Worm (Caenorhabditis elegans) whole organism, L3 larva: ENCODE measurements around the gene ttr-30.

ENCODE experiments used
- ZK546.5 ChIP-seq: sonication (generic microtip); optimal IDR thresholded peaks from 2 replicates; lab custom pipeline; 2017; ENCODE audit warnings: missing biosample characterization, missing genetic modification characterization
- ama-1 ChIP-seq: fragments of 150-350 bp; optimal IDR thresholded peaks from 2 replicates; lab custom pipeline; 2018
- ceh-16 ChIP-seq: sonication (generic microtip); optimal IDR thresholded peaks from 2 replicates; lab custom pipeline; 2017; ENCODE audit warnings: missing biosample characterization, missing genetic modification characterization
- ceh-82 ChIP-seq: fragments of 150-350 bp; optimal IDR thresholded peaks from 2 replicates; lab custom pipeline; 2014; ENCODE audit warnings: missing biosample characterization, missing genetic modification characterization
- ceh-9 ChIP-seq: sonication (generic microtip); optimal IDR thresholded peaks from 2 replicates; lab custom pipeline; 2018; ENCODE audit warnings: missing biosample characterization, missing genetic modification characterization
- daf-12 ChIP-seq: fragments of 150-350 bp; optimal IDR thresholded peaks from 2 replicates; lab custom pipeline; 2014; ENCODE audit warnings: missing biosample characterization, missing genetic modification reagents, missing genetic modification characterization
- egl-27 ChIP-seq: sonication (generic microtip); optimal IDR thresholded peaks from 4 replicates; lab custom pipeline; 2017; ENCODE audit warnings: missing biosample characterization, missing genetic modification reagents, missing genetic modification characterization
- elt-2 ChIP-seq: sonication (generic microtip); optimal IDR thresholded peaks from 2 replicates; lab custom pipeline; 2016; ENCODE audit warnings: missing genetic modification reagents, mild to moderate bottlenecking, missing genetic modification characterization, missing compliant biosample characterization
- eor-1 ChIP-seq, 2 experiments: fragments of 150-350 bp; optimal IDR thresholded peaks; 2 replicates each; lab custom pipeline; 2014 to 2018; ENCODE audit warnings: missing biosample characterization in 2 of 2, missing genetic modification characterization in 2 of 2
- fkh-10 ChIP-seq: sonication (generic microtip); optimal IDR thresholded peaks from 2 replicates; lab custom pipeline; 2017; ENCODE audit warnings: missing biosample characterization, missing genetic modification reagents, missing genetic modification characterization
- hmg-11 ChIP-seq: sonication (generic microtip); optimal IDR thresholded peaks from 2 replicates; lab custom pipeline; 2016; ENCODE audit warnings: missing genetic modification characterization, missing compliant biosample characterization
- lin-39 ChIP-seq: fragments of 150-350 bp; optimal IDR thresholded peaks from 2 replicates; lab custom pipeline; 2018; ENCODE audit warnings: missing biosample characterization, missing genetic modification reagents, missing genetic modification characterization
- lsy-12 ChIP-seq: sonication (generic microtip); optimal IDR thresholded peaks from 2 replicates; lab custom pipeline; 2016; ENCODE audit warnings: mild to moderate bottlenecking, missing genetic modification characterization, missing compliant biosample characterization
- mdl-1 ChIP-seq: fragments of 150-350 bp; optimal IDR thresholded peaks from 2 replicates; lab custom pipeline; 2014; ENCODE audit warnings: missing biosample characterization, missing genetic modification characterization
- nfya-1 ChIP-seq: sonication (generic microtip); optimal IDR thresholded peaks from 2 replicates; lab custom pipeline; 2017; ENCODE audit warnings: missing genetic modification characterization, mild to moderate bottlenecking, missing compliant biosample characterization, antibody characterized with exemption, moderate library complexity; ENCODE audit not compliant: insufficient read depth
- nhr-11 ChIP-seq: fragments of 150-350 bp; optimal IDR thresholded peaks from 2 replicates; lab custom pipeline; 2014; ENCODE audit warnings: missing biosample characterization, missing genetic modification characterization
- nhr-23 ChIP-seq: fragments of 150-350 bp; optimal IDR thresholded peaks from 2 replicates; lab custom pipeline; 2014; ENCODE audit warnings: missing biosample characterization, missing genetic modification reagents, missing genetic modification characterization
- nhr-237 ChIP-seq: fragments of 150-350 bp; optimal IDR thresholded peaks from 2 replicates; lab custom pipeline; 2014; ENCODE audit warnings: missing biosample characterization, missing genetic modification characterization
- nhr-25 ChIP-seq: sonication (generic microtip); optimal IDR thresholded peaks from 2 replicates; lab custom pipeline; 2017; ENCODE audit warnings: missing biosample characterization, missing genetic modification characterization
- nhr-28 ChIP-seq: fragments of 150-350 bp; optimal IDR thresholded peaks from 2 replicates; lab custom pipeline; 2014; ENCODE audit warnings: missing biosample characterization, missing genetic modification characterization
- nhr-43 ChIP-seq: sonication (generic microtip); optimal IDR thresholded peaks from 2 replicates; lab custom pipeline; 2016; ENCODE audit warnings: mild to moderate bottlenecking, missing genetic modification characterization, missing compliant biosample characterization; ENCODE audit not compliant: poor library complexity, severe bottlenecking
- nhr-67 ChIP-seq: fragments of 150-350 bp; optimal IDR thresholded peaks from 2 replicates; lab custom pipeline; 2014; ENCODE audit warnings: missing biosample characterization, missing genetic modification characterization
- nhr-77 ChIP-seq: fragments of 150-350 bp; optimal IDR thresholded peaks from 2 replicates; lab custom pipeline; 2014; ENCODE audit warnings: missing biosample characterization, missing genetic modification characterization
- pha-4 ChIP-seq: fragments of 150-350 bp; optimal IDR thresholded peaks from 2 replicates; lab custom pipeline; 2014; ENCODE audit warnings: missing biosample characterization, missing genetic modification reagents, missing genetic modification characterization
- pqm-1 ChIP-seq: fragments of 150-350 bp; optimal IDR thresholded peaks from 2 replicates; lab custom pipeline; 2017; ENCODE audit warnings: missing biosample characterization, missing genetic modification characterization, inconsistent platforms
- sea-2 ChIP-seq: fragments of 150-350 bp; sonication (generic microtip); optimal IDR thresholded peaks from 4 replicates; lab custom pipeline; 2014; ENCODE audit warnings: missing biosample characterization, missing genetic modification reagents, missing genetic modification characterization
- unc-39 ChIP-seq: sonication (generic microtip); optimal IDR thresholded peaks from 4 replicates; lab custom pipeline; 2017; ENCODE audit warnings: missing biosample characterization, missing genetic modification characterization
- unc-62 ChIP-seq: fragments of 150-350 bp; sonication (generic microtip); optimal IDR thresholded peaks from 4 replicates; lab custom pipeline; 2014; ENCODE audit warnings: missing biosample characterization, missing genetic modification reagents, missing genetic modification characterization
- zag-1 ChIP-seq: fragments of 150-350 bp; optimal IDR thresholded peaks from 2 replicates; lab custom pipeline; 2014; ENCODE audit warnings: missing biosample characterization, missing genetic modification characterization
- ztf-11 ChIP-seq: fragments of 150-350 bp; optimal IDR thresholded peaks from 2 replicates; lab custom pipeline; 2014; ENCODE audit warnings: missing biosample characterization, missing genetic modification characterization
- ztf-4 ChIP-seq: fragments of 150-350 bp; optimal IDR thresholded peaks from 2 replicates; lab custom pipeline; 2014; ENCODE audit warnings: missing biosample characterization, missing genetic modification characterization

ttr-30 gene

ce11 chrX:7290859-7291628, 39.7 kb upstream of the ttr-30 start:
- TF ChIP-seq ama-1 (lab: Kevin White, UChicago) (no peak), pha-4 (tag; lab: Kevin White, UChicago) (peak; percentile 65), elt-2 (peak; percentile 23)

- TF ChIP-seq pqm-1 (peak; percentile 80), nhr-11 (no peak), fkh-10 (GFP tag; lab: Kevin White, UChicago) (no peak), elt-2 (peak; percentile 71), zag-1 (tag; lab: Kevin White, UChicago) (no peak), pha-4 (tag; lab: Kevin White, UChicago) (peak; percentile 41)
Measured at ce11 chrX:7291810-7292209, 38.9 kb upstream of the ttr-30 start, which contains the start of gene lron-7. Gene lron-7, plus strand, starts transcription at chrX:7292132.

ce11 chrX:7296310-7296709, 34.4 kb upstream of the ttr-30 start:
- TF ChIP-seq nhr-25 (tag; lab: Kevin White, UChicago): no peak
- TF ChIP-seq nhr-237: no peak
- TF ChIP-seq nhr-67 (tag; lab: Kevin White, UChicago): no peak
- no peak for TF ChIP-seq nhr-23 (tag; lab: Kevin White, UChicago)
- TF ChIP-seq ceh-82 (tag; lab: Kevin White, UChicago): no peak
- TF ChIP-seq ceh-9: no peak
- no peak for TF ChIP-seq egl-27 (tag; lab: Kevin White, UChicago)
- TF ChIP-seq nhr-77: no peak
- no peak for TF ChIP-seq lsy-12
- TF ChIP-seq unc-39 (tag; lab: Kevin White, UChicago): no peak
- TF ChIP-seq lin-39 (tag; lab: Kevin White, UChicago): no peak
- no peak for TF ChIP-seq pha-4 (tag; lab: Kevin White, UChicago)
- no peak for TF ChIP-seq ceh-16 (tag; lab: Kevin White, UChicago)
- no peak for TF ChIP-seq nhr-28
- TF ChIP-seq eor-1 (tag; optimal IDR thresholded peaks at IDR 0.05; lab: Kevin White, UChicago): no peak

- TF ChIP-seq ztf-11 (tag; lab: Kevin White, UChicago): no peak
- no peak for TF ChIP-seq unc-39 (tag; lab: Kevin White, UChicago)
- no peak for TF ChIP-seq ztf-4 (tag; lab: Kevin White, UChicago)
- no peak for TF ChIP-seq ZK546.5 (tag; lab: Kevin White, UChicago)
- no peak for TF ChIP-seq mdl-1 (tag; lab: Kevin White, UChicago)
- no peak for TF ChIP-seq pqm-1
- no peak for TF ChIP-seq ceh-9
- TF ChIP-seq nhr-23 (tag; lab: Kevin White, UChicago): no peak
- TF ChIP-seq nhr-43 (tag; lab: Kevin White, UChicago): no peak
- no peak for TF ChIP-seq nfya-1 (tag; lab: Kevin White, UChicago)
- TF ChIP-seq hmg-11 (tag; lab: Kevin White, UChicago): no peak
- TF ChIP-seq nhr-25 (tag; lab: Kevin White, UChicago): no peak
- TF ChIP-seq daf-12: no peak
- TF ChIP-seq ama-1 (lab: Kevin White, UChicago): no peak
- TF ChIP-seq elt-2: no peak
- no peak for TF ChIP-seq nhr-28
- no peak for TF ChIP-seq sea-2
Measured at ce11 chrX:7298652-7299051, 32.1 kb upstream of the ttr-30 start, which contains the start of gene K03A1.4. Gene K03A1.4, minus strand, starts transcription at chrX:7298752.

ce11 chrX:7303115-7303514, 27.6 kb upstream of the ttr-30 start:
- TF ChIP-seq ztf-11 (tag; lab: Kevin White, UChicago) (no peak), unc-62 (no peak), elt-2 (peak; percentile 62), pqm-1 (peak; percentile 36)
- TF ChIP-seq, all 47 proteins: peak for 2
